Worm (Caenorhabditis elegans) whole organism, midembryonic: ENCODE measurements around the gene irld-32.

Experiments used
- T22C8.4 ChIP-seq: fragments of 200-800 bp; sonication (Bioruptor generic); IDR thresholded peaks from 2 replicates; pipeline ENCODE4 v1.3.6; 2022; ENCODE audit warnings: missing genetic modification characterization, missing compliant biosample characterization
- cog-1 ChIP-seq: sonication (generic microtip); optimal IDR thresholded peaks from 2 replicates; lab custom pipeline; 2016; ENCODE audit warnings: missing genetic modification characterization, missing compliant biosample characterization
- flt-1 ChIP-seq: fragments of 200-800 bp; sonication (Bioruptor generic); IDR thresholded peaks from 2 replicates; pipeline ENCODE4 v1.3.6; 2022; ENCODE audit warnings: missing genetic modification characterization, missing compliant biosample characterization
- klf-2 ChIP-seq: fragments of 200-800 bp; sonication (Bioruptor generic); conservative IDR thresholded peaks from 2 replicates; pipeline ENCODE4 v1.3.6; 2022; ENCODE audit warnings: missing genetic modification reagents, missing genetic modification characterization, missing compliant biosample characterization
- med-1 ChIP-seq: sonication (generic microtip); optimal IDR thresholded peaks from 2 replicates; lab custom pipeline; 2017; ENCODE audit warnings: missing genetic modification characterization, mild to moderate bottlenecking, missing compliant biosample characterization, antibody characterized with exemption, missing genetic modification reagents; ENCODE audit not compliant: insufficient read depth
- ref-1 ChIP-seq: fragments of 200-800 bp; sonication (Bioruptor generic); conservative IDR thresholded peaks from 2 replicates; pipeline ENCODE4 v1.3.6; 2022; ENCODE audit warnings: missing genetic modification reagents, missing genetic modification characterization, missing compliant biosample characterization
- ztf-23 ChIP-seq: fragments of 200-800 bp; sonication (Bioruptor generic); IDR thresholded peaks from 2 replicates; pipeline ENCODE4 v1.3.6; 2022; ENCODE audit warnings: missing genetic modification reagents, missing genetic modification characterization, missing compliant biosample characterization
- ztf-29 ChIP-seq: fragments of 200-800 bp; sonication (Bioruptor generic); IDR thresholded peaks from 2 replicates; pipeline ENCODE4 v1.3.6; 2022; ENCODE audit warnings: missing genetic modification reagents, missing genetic modification characterization, missing compliant biosample characterization

DNA sequence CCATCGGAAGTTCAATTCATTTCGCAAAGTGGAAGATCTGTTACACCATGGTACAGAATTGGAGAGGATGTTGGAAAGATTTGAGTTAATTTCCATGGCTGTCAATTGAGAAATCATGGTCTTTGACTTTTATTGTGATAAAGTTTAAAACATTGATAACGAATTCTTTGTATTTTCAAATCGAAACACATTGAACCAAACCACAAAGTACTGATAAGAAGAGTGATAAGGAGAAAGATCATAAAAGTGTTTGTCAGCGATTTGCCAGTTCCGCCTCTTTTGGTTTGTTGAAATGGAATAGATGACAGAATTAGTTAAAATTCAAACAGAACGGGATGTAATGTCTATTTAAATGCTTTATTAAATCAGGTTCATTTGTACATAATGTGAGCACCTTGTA lies 4.6 kb upstream of the irld-32 start:
- TF ChIP-seq ztf-29 (GFP tag; lab: Robert Waterston, UW) (no peak), med-1 (GFP tag; lab: Kevin White, UChicago) (no peak), flt-1 (GFP tag; lab: Robert Waterston, UW) (no peak), T22C8.4 (GFP tag; lab: Robert Waterston, UW) (no peak), klf-2 (GFP tag; lab: Robert Waterston, UW) (no peak), ztf-23 (no peak), ref-1 (no peak), cog-1 (tag; lab: Kevin White, UChicago) (no peak)
